Worm (Caenorhabditis elegans) whole organism, L1 larva: ENCODE measurements around the gene bath-24.

Source experiments
- hlh-17 ChIP-seq: fragments of 200-800 bp; sonication (Bioruptor generic); optimal IDR thresholded peaks from 2 replicates; lab custom pipeline; 2018; ENCODE audit warnings: missing genetic modification characterization, mild to moderate bottlenecking, missing compliant biosample characterization, moderate library complexity, borderline replicate concordance
- lsy-2 ChIP-seq, 2 experiments: fragments of 150-350 bp; optimal IDR thresholded peaks; 2 replicates each; lab custom pipeline; 2014; ENCODE audit warnings: missing biosample characterization in 2 of 2, missing genetic modification characterization in 2 of 2
- nhr-76 ChIP-seq: sonication (generic microtip); optimal IDR thresholded peaks from 2 replicates; lab custom pipeline; 2017; ENCODE audit warnings: missing biosample characterization, missing genetic modification characterization
- snu-23 ChIP-seq: sonication (generic microtip); optimal IDR thresholded peaks from 2 replicates; lab custom pipeline; 2016; ENCODE audit warnings: missing genetic modification characterization, missing compliant biosample characterization

DNA sequence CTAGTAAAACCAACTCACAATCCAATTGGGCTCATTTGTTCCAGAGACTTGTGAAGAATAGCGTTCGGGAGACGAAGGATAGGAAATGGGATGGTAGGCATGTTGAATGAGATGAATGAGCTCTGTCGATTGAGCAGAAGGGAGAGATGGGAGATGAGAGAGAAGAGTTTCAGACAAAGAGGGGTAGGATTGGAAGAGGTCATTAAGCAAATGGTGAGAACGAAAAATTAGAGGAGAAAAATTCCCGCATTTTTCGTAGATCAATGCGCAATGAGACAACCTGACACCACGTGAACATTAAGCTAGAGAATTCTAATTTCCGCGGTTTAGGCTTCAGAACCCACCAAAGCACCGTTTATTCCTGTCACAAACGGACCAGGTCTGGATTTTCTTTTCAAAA is 18.6 kb upstream of the bath-24 start, which contains the start of gene F07E5.13:
- TF ChIP-seq nhr-76 (tag; lab: Kevin White, UChicago) (no peak), lsy-2 (tag; optimal IDR thresholded peaks at IDR 0.05; lab: Kevin White, UChicago) (no peak), snu-23 (GFP tag; lab: Kevin White, UChicago) (no peak), hlh-17 (GFP tag; lab: Kevin White, UChicago) (no peak)
